Worm (Caenorhabditis elegans) whole organism, L1 larva: ENCODE results near the gene pis-1.

Experiments used
- C16A3.4 ChIP-seq: fragments of 150-350 bp; optimal IDR thresholded peaks from 2 replicates; lab custom pipeline; 2014; ENCODE audit warnings: missing biosample characterization, missing genetic modification characterization
- C34B4.2 ChIP-seq: sonication (generic microtip); optimal IDR thresholded peaks from 2 replicates; lab custom pipeline; 2017; ENCODE audit warnings: mild to moderate bottlenecking, missing genetic modification characterization, missing compliant biosample characterization
- F16B12.6 ChIP-seq: fragments of 150-350 bp; optimal IDR thresholded peaks from 2 replicates; lab custom pipeline; 2014; ENCODE audit warnings: missing biosample characterization, missing genetic modification characterization
- Y116A8C.19 ChIP-seq: sonication (generic microtip); optimal IDR thresholded peaks from 2 replicates; lab custom pipeline; 2016; ENCODE audit warnings: missing compliant biosample characterization, missing genetic modification characterization, borderline replicate concordance
- alr-1 ChIP-seq: fragments of 200-800 bp; sonication (Bioruptor generic); optimal IDR thresholded peaks from 2 replicates; lab custom pipeline; 2018; ENCODE audit warnings: borderline replicate concordance, mild to moderate bottlenecking, missing genetic modification characterization, missing compliant biosample characterization
- ama-1 ChIP-seq: fragments of 150-350 bp; optimal IDR thresholded peaks from 2 replicates; lab custom pipeline; 2014
- ceh-8 ChIP-seq: fragments of 200-800 bp; sonication (Bioruptor generic); optimal IDR thresholded peaks from 2 replicates; lab custom pipeline; 2018; ENCODE audit warnings: mild to moderate bottlenecking, missing genetic modification characterization, moderate library complexity, missing compliant biosample characterization
- ceh-90 ChIP-seq: sonication (generic microtip); optimal IDR thresholded peaks from 2 replicates; lab custom pipeline; 2016; ENCODE audit warnings: missing genetic modification characterization, missing compliant biosample characterization
- dpl-1 ChIP-seq, 3 experiments: fragments of 150-350 bp in 2 of 3; sonication (generic microtip) in 1 of 3; optimal IDR thresholded peaks; 2 replicates each; lab custom pipeline; 2014 to 2017; ENCODE audit warnings: missing biosample characterization in 3 of 3, missing genetic modification characterization in 3 of 3, missing genetic modification reagents in 3 of 3
- dsc-1 ChIP-seq: sonication (generic microtip); optimal IDR thresholded peaks from 2 replicates; lab custom pipeline; 2016; ENCODE audit warnings: mild to moderate bottlenecking, missing genetic modification characterization, missing compliant biosample characterization
- efl-1 ChIP-seq, 4 experiments: fragments of 150-350 bp; optimal IDR thresholded peaks in 3 of 4; peaks in 1 of 4; 1 replicate in 1 of 4; 2 replicates in 3 of 4; lab custom pipeline; 2014; ENCODE audit warnings: missing biosample characterization in 2 of 4, missing genetic modification characterization in 2 of 4, missing genetic modification reagents in 2 of 4
- ets-5 ChIP-seq: fragments of 200-800 bp; sonication (Bioruptor generic); IDR thresholded peaks from 2 replicates; pipeline ENCODE4 v1.3.6; 2022; ENCODE audit warnings: missing genetic modification characterization, missing compliant biosample characterization
- grh-1 ChIP-seq: fragments of 200-800 bp; sonication (Bioruptor generic); IDR thresholded peaks from 2 replicates; pipeline ENCODE4 v1.3.6; 2022; ENCODE audit warnings: missing genetic modification reagents, missing genetic modification characterization, missing compliant biosample characterization
- hlh-17 ChIP-seq: fragments of 200-800 bp; sonication (Bioruptor generic); optimal IDR thresholded peaks from 2 replicates; lab custom pipeline; 2018; ENCODE audit warnings: missing genetic modification characterization, mild to moderate bottlenecking, missing compliant biosample characterization, moderate library complexity, borderline replicate concordance
- lin-14 ChIP-seq: fragments of 200-800 bp; sonication (Bioruptor generic); optimal IDR thresholded peaks from 2 replicates; lab custom pipeline; 2018; ENCODE audit warnings: mild to moderate bottlenecking, missing genetic modification characterization, moderate library complexity, missing compliant biosample characterization
- lin-15B ChIP-seq: fragments of 150-350 bp; sonication (generic microtip); optimal IDR thresholded peaks from 3 replicates; lab custom pipeline; 2014; ENCODE audit warnings: missing biosample characterization, missing genetic modification characterization
- lin-39 ChIP-seq: fragments of 150-350 bp; optimal IDR thresholded peaks from 2 replicates; lab custom pipeline; 2014; ENCODE audit warnings: missing biosample characterization, missing genetic modification reagents, missing genetic modification characterization
- lir-3 ChIP-seq: sonication (generic microtip); optimal IDR thresholded peaks from 2 replicates; lab custom pipeline; 2016; ENCODE audit warnings: mild to moderate bottlenecking, missing genetic modification characterization, moderate library complexity, missing compliant biosample characterization; ENCODE audit not compliant: poor library complexity
- lsy-2 ChIP-seq, 2 experiments: fragments of 150-350 bp; optimal IDR thresholded peaks; 2 replicates each; lab custom pipeline; 2014; ENCODE audit warnings: missing biosample characterization in 2 of 2, missing genetic modification characterization in 2 of 2
- mef-2 ChIP-seq: fragments of 150-350 bp; optimal IDR thresholded peaks from 2 replicates; lab custom pipeline; 2014; ENCODE audit warnings: missing biosample characterization, missing genetic modification characterization
- nhr-11 ChIP-seq: fragments of 150-350 bp; optimal IDR thresholded peaks from 2 replicates; lab custom pipeline; 2014; ENCODE audit warnings: missing biosample characterization, missing genetic modification characterization
- nhr-12 ChIP-seq: sonication (generic microtip); optimal IDR thresholded peaks from 2 replicates; lab custom pipeline; 2017; ENCODE audit warnings: missing biosample characterization, missing genetic modification characterization
- nhr-19 ChIP-seq: fragments of 200-800 bp; sonication (Bioruptor generic); conservative IDR thresholded peaks from 2 replicates; pipeline ENCODE4 v1.3.6; 2022; ENCODE audit warnings: missing genetic modification characterization, missing compliant biosample characterization
- nhr-47 ChIP-seq: sonication (generic microtip); optimal IDR thresholded peaks from 2 replicates; lab custom pipeline; 2016; ENCODE audit warnings: mild to moderate bottlenecking, missing genetic modification characterization, moderate library complexity, missing compliant biosample characterization
- nhr-76 ChIP-seq: sonication (generic microtip); optimal IDR thresholded peaks from 2 replicates; lab custom pipeline; 2017; ENCODE audit warnings: missing biosample characterization, missing genetic modification characterization
- nhr-84 ChIP-seq: sonication (generic microtip); optimal IDR thresholded peaks from 2 replicates; lab custom pipeline; 2017; ENCODE audit warnings: missing biosample characterization, missing genetic modification characterization
- nhr-85 ChIP-seq: sonication (generic microtip); peaks from one replicate; lab custom pipeline; 2016; ENCODE audit warnings: missing genetic modification characterization, inconsistent platforms, missing compliant biosample characterization
- pag-3 ChIP-seq: sonication (generic microtip); optimal IDR thresholded peaks from 2 replicates; lab custom pipeline; 2017; ENCODE audit warnings: missing genetic modification characterization, mild to moderate bottlenecking, missing compliant biosample characterization, antibody characterized with exemption, borderline replicate concordance; ENCODE audit not compliant: insufficient read depth
- pax-3 ChIP-seq: fragments of 200-800 bp; sonication (Bioruptor generic); optimal IDR thresholded peaks from 2 replicates; lab custom pipeline; 2018; ENCODE audit warnings: mild to moderate bottlenecking, missing genetic modification characterization, moderate library complexity, missing compliant biosample characterization
- pqm-1 ChIP-seq: sonication (generic microtip); optimal IDR thresholded peaks from 3 replicates; lab custom pipeline; 2017; ENCODE audit warnings: missing biosample characterization, missing genetic modification characterization
- rnt-1 ChIP-seq: sonication (generic microtip); optimal IDR thresholded peaks from 2 replicates; lab custom pipeline; 2016; ENCODE audit warnings: mild to moderate bottlenecking, missing genetic modification characterization, moderate library complexity, missing compliant biosample characterization
- snpc-4 ChIP-seq: fragments of 150-350 bp; optimal IDR thresholded peaks from 2 replicates; lab custom pipeline; 2014; ENCODE audit warnings: missing biosample characterization, missing genetic modification characterization
- sox-4 ChIP-seq: sonication (generic microtip); optimal IDR thresholded peaks from 2 replicates; lab custom pipeline; 2016; ENCODE audit warnings: missing genetic modification characterization, missing compliant biosample characterization
- sup-37 ChIP-seq: fragments of 200-800 bp; sonication (Bioruptor generic); optimal IDR thresholded peaks from 2 replicates; lab custom pipeline; 2018; ENCODE audit warnings: mild to moderate bottlenecking, missing genetic modification characterization, missing compliant biosample characterization
- tbx-2 ChIP-seq: sonication (generic microtip); optimal IDR thresholded peaks from 2 replicates; lab custom pipeline; 2016; ENCODE audit warnings: missing genetic modification characterization, missing compliant biosample characterization
- unc-30 ChIP-seq: sonication (generic microtip); optimal IDR thresholded peaks from 2 replicates; lab custom pipeline; 2017; ENCODE audit warnings: missing biosample characterization, missing genetic modification characterization
- unc-62 ChIP-seq: fragments of 150-350 bp; optimal IDR thresholded peaks from 2 replicates; lab custom pipeline; 2014; ENCODE audit warnings: missing biosample characterization, missing genetic modification reagents, missing genetic modification characterization
- unc-98 ChIP-seq: fragments of 200-800 bp; sonication (Bioruptor generic); IDR thresholded peaks from 2 replicates; pipeline ENCODE4 v1.3.6; 2022; ENCODE audit warnings: missing genetic modification characterization, missing compliant biosample characterization
- xbp-1 ChIP-seq: sonication (generic microtip); optimal IDR thresholded peaks from 2 replicates; lab custom pipeline; 2016; ENCODE audit warnings: missing genetic modification characterization, missing compliant biosample characterization
- ztf-4 ChIP-seq: fragments of 150-350 bp; optimal IDR thresholded peaks from 2 replicates; lab custom pipeline; 2014; ENCODE audit warnings: missing biosample characterization, missing genetic modification characterization

The pis-1 gene

DNA sequence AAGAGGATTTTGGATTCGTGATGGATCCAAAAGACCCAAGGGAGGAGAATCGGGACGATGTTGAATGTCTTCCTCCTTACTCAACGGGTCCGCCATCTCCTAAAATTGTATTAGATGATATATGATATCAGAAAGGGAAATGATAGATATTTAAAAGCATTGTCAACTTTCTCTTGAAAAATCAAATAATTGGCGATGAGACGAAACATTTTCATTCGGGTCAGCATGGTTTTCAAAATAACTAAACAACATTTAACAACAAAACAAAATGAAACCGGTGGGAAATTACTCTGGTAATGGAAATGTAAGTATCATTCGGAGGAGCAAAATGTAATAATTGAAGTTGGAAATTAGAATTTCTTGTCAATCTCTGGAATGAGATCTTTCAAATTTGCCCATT lies at the start of gene pis-1:
Gene pis-1, minus strand, starts transcription at position 101 of the 400 bp plus-strand sequence.
- peak; percentile 20 for TF ChIP-seq nhr-85
- TF ChIP-seq pag-3 (tag; lab: Kevin White, UChicago), result no peak

DNA sequence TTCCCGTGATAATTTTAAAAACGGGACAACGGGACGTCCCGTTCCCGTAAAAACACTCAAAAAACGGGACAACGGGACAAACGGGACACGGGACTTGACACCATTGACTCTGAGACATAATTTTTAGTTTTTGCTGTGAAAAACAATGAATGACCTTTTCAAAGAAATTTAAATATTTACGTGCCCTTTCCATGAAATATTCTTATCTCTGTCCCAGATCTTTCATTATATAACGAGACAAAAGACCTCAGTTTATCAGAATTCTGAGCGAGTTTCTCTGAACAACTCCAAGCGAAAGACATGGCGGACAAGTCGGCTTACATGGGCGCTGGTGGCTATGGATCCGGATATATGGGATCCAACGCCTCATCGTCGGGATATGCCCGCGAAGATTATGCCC lies 47.4 kb upstream of the pis-1 start, which contains the start of gene nspd-2:
Gene nspd-2, plus strand, starts transcription at position 301 of the 400 bp plus-strand sequence.
- TF ChIP-seq C16A3.4 (tag; lab: Kevin White, UChicago), result no peak
- no peak for TF ChIP-seq tbx-2 (tag; lab: Kevin White, UChicago)
- no peak for TF ChIP-seq F16B12.6
- TF ChIP-seq nhr-11 (tag; lab: Kevin White, UChicago), result no peak
- TF ChIP-seq Y116A8C.19 (tag; lab: Kevin White, UChicago), result no peak
- no peak for TF ChIP-seq mef-2 (tag; lab: Kevin White, UChicago)

DNA sequence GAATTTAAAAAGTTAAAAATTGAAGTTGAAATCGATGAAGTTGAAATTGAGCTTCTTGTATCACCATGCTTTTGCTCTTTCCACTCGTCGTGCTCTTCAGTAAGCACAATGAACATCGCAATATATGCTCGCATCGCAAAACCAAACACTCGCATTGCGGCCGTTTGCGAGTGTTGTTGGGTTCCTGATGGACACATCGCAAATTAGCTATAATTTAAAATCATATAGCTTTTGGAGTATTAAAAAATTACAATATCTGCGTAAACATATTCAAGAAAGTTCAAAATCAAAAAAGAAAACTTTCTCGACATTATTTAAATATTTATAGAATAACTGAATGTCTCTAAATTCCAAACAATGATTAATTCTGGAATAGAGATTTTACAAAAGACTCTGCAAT lies 45.7 kb upstream of the pis-1 start, which contains the start of gene K07F5.17:
Gene K07F5.17, plus strand, starts transcription at position 301 of the 400 bp plus-strand sequence.
- TF ChIP-seq pqm-1 (no peak), C34B4.2 (tag; lab: Kevin White, UChicago) (no peak), unc-62 (GFP tag; lab: Kevin White, UChicago) (no peak), ets-5 (GFP tag; lab: Robert Waterston, UW) (no peak), unc-30 (no peak), nhr-19 (GFP tag; lab: Robert Waterston, UW) (no peak), grh-1 (GFP tag; lab: Robert Waterston, UW) (no peak), rnt-1 (tag; lab: Kevin White, UChicago) (no peak), lir-3 (no peak), ceh-90 (tag; lab: Kevin White, UChicago) (no peak), ceh-8 (GFP tag; lab: Kevin White, UChicago) (no peak), unc-98 (no peak), lin-39 (no peak), tbx-2 (tag; lab: Kevin White, UChicago) (no peak), nhr-84 (tag; lab: Kevin White, UChicago) (no peak), dsc-1 (no peak)

DNA sequence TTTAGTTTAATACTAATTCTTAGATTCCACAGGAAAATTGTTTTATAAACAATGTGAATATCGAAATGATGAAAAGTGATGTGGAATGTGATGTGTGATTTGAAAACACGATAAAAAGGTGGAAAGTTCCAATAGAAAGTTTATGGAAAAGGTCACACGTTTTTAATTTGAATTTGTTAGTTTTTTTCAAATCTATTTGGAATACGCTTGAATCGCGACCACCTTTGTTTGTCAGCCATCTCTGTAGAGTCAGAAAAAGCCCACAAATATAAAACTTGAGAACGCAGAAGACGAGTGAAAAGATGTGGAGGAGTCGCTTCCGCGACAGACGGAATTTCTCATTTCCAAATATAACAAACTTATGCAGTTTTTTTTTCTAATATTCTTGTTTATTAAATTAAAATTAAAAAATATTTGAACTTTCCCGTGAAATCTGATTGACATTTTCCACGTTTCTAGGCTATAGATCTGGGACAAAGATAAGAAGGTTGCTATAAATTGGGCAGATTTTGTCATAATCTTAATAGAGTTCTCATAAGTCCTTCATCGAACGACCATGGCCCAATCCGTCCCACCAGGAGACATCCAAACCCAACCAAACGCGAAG lies 44.7 kb upstream of the pis-1 start, which contains the start of the genes kin-24 and msp-56:
Gene kin-24, minus strand, starts transcription at position 101 of the 607 bp plus-strand sequence.
Gene msp-56, plus strand, starts transcription at position 557 of the 607 bp plus-strand sequence.
- no peak for TF ChIP-seq lin-15B (tag; lab: Kevin White, UChicago)
- no peak for TF ChIP-seq F16B12.6
- TF ChIP-seq nhr-12 (tag; lab: Kevin White, UChicago), result no peak
- no peak for TF ChIP-seq alr-1 (tag; lab: Kevin White, UChicago)
- TF ChIP-seq ztf-4, result no peak
- TF ChIP-seq C34B4.2 (tag; lab: Kevin White, UChicago), result no peak
- TF ChIP-seq xbp-1 (tag; lab: Kevin White, UChicago), result no peak
- TF ChIP-seq ama-1 (lab: Kevin White, UChicago), result no peak
- TF ChIP-seq nhr-47 (tag; lab: Kevin White, UChicago), result no peak
- TF ChIP-seq sup-37 (GFP tag; lab: Kevin White, UChicago), result no peak
- no peak for TF ChIP-seq lsy-2 (tag; optimal IDR thresholded peaks at IDR 0.05; lab: Kevin White, UChicago)
- no peak for TF ChIP-seq nhr-76 (tag; lab: Kevin White, UChicago)
- no peak for TF ChIP-seq snpc-4
- TF ChIP-seq pax-3 (tag; lab: Kevin White, UChicago), result no peak
- no peak for TF ChIP-seq hlh-17 (GFP tag; lab: Kevin White, UChicago)
- no peak for TF ChIP-seq dpl-1 (GFP tag; optimal IDR thresholded peaks at IDR 0.05; lab: Kevin White, UChicago)
- no peak for TF ChIP-seq efl-1 (optimal IDR thresholded peaks at IDR 0.05; lab: Kevin White, UChicago)
- no peak for TF ChIP-seq efl-1 (GFP tag; optimal IDR thresholded peaks at IDR 0.05 in 1 of 2; lab: Kevin White, UChicago)
- no peak for TF ChIP-seq nhr-84 (tag; lab: Kevin White, UChicago)
- no peak for TF ChIP-seq sox-4 (tag; lab: Kevin White, UChicago)
- TF ChIP-seq lin-14 (GFP tag; lab: Kevin White, UChicago), result no peak
